In the genomic region with DNA sequence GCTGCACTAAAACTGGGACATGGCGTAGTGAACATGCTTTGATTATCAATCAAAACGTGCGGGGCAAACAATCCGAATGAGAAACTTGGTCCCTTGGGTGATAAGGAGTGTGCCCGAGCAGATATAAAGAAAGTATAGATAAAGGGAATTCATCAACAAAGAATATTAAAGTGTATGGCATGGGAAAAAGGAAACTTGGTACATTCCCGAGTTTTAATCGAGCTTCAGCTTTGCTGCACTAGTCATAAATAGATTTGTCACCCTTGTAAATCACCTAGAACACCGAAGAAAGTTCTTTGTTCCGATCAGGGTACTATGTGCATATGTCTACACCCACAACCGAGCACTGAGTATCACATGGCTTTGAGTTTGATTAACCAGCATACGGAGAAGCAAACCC, we compare ENCODE assay signal across 3 fruit fly cellular contexts.
TF ChIP-seq lines count a peak whose summit lies in the region.

No protein-coding gene starts in this region.

TF ChIP-seq in whole organism, adult, 20 proteins besides CTCF, POLR2A, EP300 and RAD21:
- TF ChIP-seq CG12768 (GFP tag; optimal IDR thresholded peaks at IDR 0.05; lab: Kevin White, UChicago) (no peak), CG1620 (GFP tag; optimal IDR thresholded peaks at IDR 0.05; lab: Kevin White, UChicago) (no peak), pad (GFP tag; optimal IDR thresholded peaks at IDR 0.05; lab: Kevin White, UChicago) (no peak), CG7045 (GFP tag; optimal IDR thresholded peaks at IDR 0.05; lab: Kevin White, UChicago) (no peak), Mnt (GFP tag; optimal IDR thresholded peaks at IDR 0.05; lab: Kevin White, UChicago) (peak; percentile 7), cic (GFP tag; optimal IDR thresholded peaks at IDR 0.05; lab: Kevin White, UChicago) (peak; percentile 26), CG5204 (GFP tag; optimal IDR thresholded peaks at IDR 0.05; lab: Kevin White, UChicago) (no peak), CG11617 (GFP tag; optimal IDR thresholded peaks at IDR 0.05; lab: Kevin White, UChicago) (no peak), CG7101 (tag; optimal IDR thresholded peaks at IDR 0.05; lab: Kevin White, UChicago) (no peak), toe (GFP tag; optimal IDR thresholded peaks at IDR 0.05; lab: Kevin White, UChicago) (no peak)

TF ChIP-seq in whole organism, prepupa, 60 proteins besides CTCF, POLR2A, EP300 and RAD21:
- TF ChIP-seq Hr38 (GFP tag; optimal IDR thresholded peaks at IDR 0.05; lab: Kevin White, UChicago) (no peak), fkh (GFP tag; optimal IDR thresholded peaks at IDR 0.05; lab: Kevin White, UChicago) (no peak), Sox14 (GFP tag; optimal IDR thresholded peaks at IDR 0.05; lab: Kevin White, UChicago) (peak; percentile 51)

TF ChIP-seq in whole organism, wandering third instar larva, 38 proteins besides CTCF, POLR2A, EP300 and RAD21:
- no peak for TF ChIP-seq Rel (GFP tag; optimal IDR thresholded peaks at IDR 0.05; lab: Kevin White, UChicago)
- TF ChIP-seq Rel (tag; optimal IDR thresholded peaks at IDR 0.05; lab: Kevin White, UChicago), result peak; percentile 99
- TF ChIP-seq fru (GFP tag; optimal IDR thresholded peaks at IDR 0.05; lab: Kevin White, UChicago), result no peak
